Worm (Caenorhabditis elegans) whole organism, L1 larva: ENCODE measurements around the gene kin-19.

Experiments used
- C04F5.9 ChIP-seq: sonication (generic microtip); optimal IDR thresholded peaks from 2 replicates; lab custom pipeline; 2016; ENCODE audit warnings: missing genetic modification characterization, missing compliant biosample characterization
- F16B12.6 ChIP-seq: fragments of 150-350 bp; optimal IDR thresholded peaks from 2 replicates; lab custom pipeline; 2014; ENCODE audit warnings: missing biosample characterization, missing genetic modification characterization
- Y116A8C.19 ChIP-seq: sonication (generic microtip); optimal IDR thresholded peaks from 2 replicates; lab custom pipeline; 2016; ENCODE audit warnings: missing compliant biosample characterization, missing genetic modification characterization, borderline replicate concordance
- aly-2 ChIP-seq: fragments of 150-350 bp; optimal IDR thresholded peaks from 2 replicates; lab custom pipeline; 2014; ENCODE audit warnings: missing biosample characterization, missing genetic modification characterization
- blmp-1 ChIP-seq: fragments of 150-350 bp; optimal IDR thresholded peaks from 2 replicates; lab custom pipeline; 2014; ENCODE audit warnings: missing biosample characterization, missing genetic modification characterization
- ceh-82 ChIP-seq, 3 experiments: fragments of 150-350 bp in 1 of 3; sonication (generic microtip) in 2 of 3; optimal IDR thresholded peaks; 2 replicates each; lab custom pipeline; 2014 to 2017; ENCODE audit warnings: missing biosample characterization in 3 of 3, missing genetic modification characterization in 3 of 3
- ces-1 ChIP-seq: fragments of 150-350 bp; optimal IDR thresholded peaks from 2 replicates; lab custom pipeline; 2014; ENCODE audit warnings: missing biosample characterization, missing genetic modification reagents, missing genetic modification characterization
- dpl-1 ChIP-seq, 3 experiments: fragments of 150-350 bp in 2 of 3; sonication (generic microtip) in 1 of 3; optimal IDR thresholded peaks; 2 replicates each; lab custom pipeline; 2014 to 2017; ENCODE audit warnings: missing biosample characterization in 3 of 3, missing genetic modification characterization in 3 of 3, missing genetic modification reagents in 3 of 3
- dsc-1 ChIP-seq: sonication (generic microtip); optimal IDR thresholded peaks from 2 replicates; lab custom pipeline; 2016; ENCODE audit warnings: mild to moderate bottlenecking, missing genetic modification characterization, missing compliant biosample characterization
- efl-1 ChIP-seq, 4 experiments: fragments of 150-350 bp; optimal IDR thresholded peaks in 3 of 4; peaks in 1 of 4; 1 replicate in 1 of 4; 2 replicates in 3 of 4; lab custom pipeline; 2014; ENCODE audit warnings: missing biosample characterization in 2 of 4, missing genetic modification characterization in 2 of 4, missing genetic modification reagents in 2 of 4
- efl-3 ChIP-seq: fragments of 200-800 bp; sonication (Bioruptor generic); optimal IDR thresholded peaks from 2 replicates; lab custom pipeline; 2018; ENCODE audit warnings: mild to moderate bottlenecking, missing genetic modification characterization, missing compliant biosample characterization
- elt-2 ChIP-seq: sonication (generic microtip); optimal IDR thresholded peaks from 2 replicates; lab custom pipeline; 2016; ENCODE audit warnings: missing genetic modification characterization, mild to moderate bottlenecking, inconsistent platforms, missing compliant biosample characterization, missing genetic modification reagents
- elt-3 ChIP-seq, 6 experiments: fragments of 150-350 bp in 1 of 6; sonication (generic microtip); optimal IDR thresholded peaks; 2 replicates each; lab custom pipeline; 2017 to 2018; ENCODE audit warnings: missing biosample characterization in 6 of 6, missing genetic modification characterization in 6 of 6, inconsistent platforms in 1 of 6
- ets-5 ChIP-seq: fragments of 200-800 bp; sonication (Bioruptor generic); IDR thresholded peaks from 2 replicates; pipeline ENCODE4 v1.3.6; 2022; ENCODE audit warnings: missing genetic modification characterization, missing compliant biosample characterization
- fkh-4 ChIP-seq: sonication (generic microtip); optimal IDR thresholded peaks from 2 replicates; lab custom pipeline; 2016; ENCODE audit warnings: missing compliant biosample characterization, missing genetic modification characterization, borderline replicate concordance
- fos-1 ChIP-seq: fragments of 150-350 bp; optimal IDR thresholded peaks from 2 replicates; lab custom pipeline; 2014; ENCODE audit warnings: missing biosample characterization, missing genetic modification characterization
- irx-1 ChIP-seq: sonication (generic microtip); optimal IDR thresholded peaks from 2 replicates; lab custom pipeline; 2016; ENCODE audit warnings: missing genetic modification characterization, missing compliant biosample characterization
- lin-14 ChIP-seq: fragments of 200-800 bp; sonication (Bioruptor generic); optimal IDR thresholded peaks from 2 replicates; lab custom pipeline; 2018; ENCODE audit warnings: mild to moderate bottlenecking, missing genetic modification characterization, moderate library complexity, missing compliant biosample characterization
- lin-35 ChIP-seq, 2 experiments: fragments of 150-350 bp; optimal IDR thresholded peaks; 2 replicates each; lab custom pipeline; 2014; ENCODE audit warnings: missing biosample characterization in 2 of 2, missing genetic modification characterization in 2 of 2, missing genetic modification reagents in 2 of 2
- lin-39 ChIP-seq: fragments of 150-350 bp; optimal IDR thresholded peaks from 2 replicates; lab custom pipeline; 2014; ENCODE audit warnings: missing biosample characterization, missing genetic modification reagents, missing genetic modification characterization
- lir-3 ChIP-seq: sonication (generic microtip); optimal IDR thresholded peaks from 2 replicates; lab custom pipeline; 2016; ENCODE audit warnings: mild to moderate bottlenecking, missing genetic modification characterization, moderate library complexity, missing compliant biosample characterization; ENCODE audit not compliant: poor library complexity
- lsy-2 ChIP-seq, 2 experiments: fragments of 150-350 bp; optimal IDR thresholded peaks; 2 replicates each; lab custom pipeline; 2014; ENCODE audit warnings: missing biosample characterization in 2 of 2, missing genetic modification characterization in 2 of 2
- mdl-1 ChIP-seq, 2 experiments: fragments of 150-350 bp; optimal IDR thresholded peaks; 2 replicates each; lab custom pipeline; 2014 to 2017; ENCODE audit warnings: missing biosample characterization in 2 of 2, missing genetic modification characterization in 2 of 2, inconsistent platforms in 1 of 2
- mef-2 ChIP-seq: fragments of 150-350 bp; optimal IDR thresholded peaks from 2 replicates; lab custom pipeline; 2014; ENCODE audit warnings: missing biosample characterization, missing genetic modification characterization
- mep-1 ChIP-seq: fragments of 150-350 bp; optimal IDR thresholded peaks from 2 replicates; lab custom pipeline; 2014; ENCODE audit warnings: missing biosample characterization, missing genetic modification characterization
- nhr-11 ChIP-seq: fragments of 150-350 bp; optimal IDR thresholded peaks from 2 replicates; lab custom pipeline; 2014; ENCODE audit warnings: missing biosample characterization, missing genetic modification characterization
- nhr-237 ChIP-seq: fragments of 150-350 bp; optimal IDR thresholded peaks from 2 replicates; lab custom pipeline; 2014; ENCODE audit warnings: missing biosample characterization, missing genetic modification characterization
- nhr-47 ChIP-seq: sonication (generic microtip); optimal IDR thresholded peaks from 2 replicates; lab custom pipeline; 2016; ENCODE audit warnings: mild to moderate bottlenecking, missing genetic modification characterization, moderate library complexity, missing compliant biosample characterization
- nhr-71 ChIP-seq: sonication (generic microtip); optimal IDR thresholded peaks from 2 replicates; lab custom pipeline; 2016; ENCODE audit warnings: mild to moderate bottlenecking, missing genetic modification characterization, moderate library complexity, missing compliant biosample characterization
- nhr-77 ChIP-seq: fragments of 150-350 bp; optimal IDR thresholded peaks from 2 replicates; lab custom pipeline; 2014; ENCODE audit warnings: missing biosample characterization, missing genetic modification characterization
- nhr-84 ChIP-seq: sonication (generic microtip); optimal IDR thresholded peaks from 2 replicates; lab custom pipeline; 2017; ENCODE audit warnings: missing biosample characterization, missing genetic modification characterization
- nhr-85 ChIP-seq: sonication (generic microtip); peaks from one replicate; lab custom pipeline; 2016; ENCODE audit warnings: missing genetic modification characterization, inconsistent platforms, missing compliant biosample characterization
- pag-3 ChIP-seq: sonication (generic microtip); optimal IDR thresholded peaks from 2 replicates; lab custom pipeline; 2017; ENCODE audit warnings: missing genetic modification characterization, mild to moderate bottlenecking, missing compliant biosample characterization, antibody characterized with exemption, borderline replicate concordance; ENCODE audit not compliant: insufficient read depth
- pax-3 ChIP-seq: fragments of 200-800 bp; sonication (Bioruptor generic); optimal IDR thresholded peaks from 2 replicates; lab custom pipeline; 2018; ENCODE audit warnings: mild to moderate bottlenecking, missing genetic modification characterization, moderate library complexity, missing compliant biosample characterization
- pqm-1 ChIP-seq: sonication (generic microtip); optimal IDR thresholded peaks from 3 replicates; lab custom pipeline; 2017; ENCODE audit warnings: missing biosample characterization, missing genetic modification characterization
- skn-1 ChIP-seq: fragments of 150-350 bp; optimal IDR thresholded peaks from 2 replicates; lab custom pipeline; 2014; ENCODE audit warnings: missing biosample characterization, missing genetic modification characterization
- snu-23 ChIP-seq: sonication (generic microtip); optimal IDR thresholded peaks from 2 replicates; lab custom pipeline; 2016; ENCODE audit warnings: missing genetic modification characterization, missing compliant biosample characterization
- sptf-1 ChIP-seq: fragments of 150-350 bp; optimal IDR thresholded peaks from 2 replicates; lab custom pipeline; 2014; ENCODE audit warnings: missing biosample characterization, missing genetic modification characterization
- swsn-7 ChIP-seq: sonication (generic microtip); optimal IDR thresholded peaks from 2 replicates; lab custom pipeline; 2016; ENCODE audit warnings: missing genetic modification characterization, missing compliant biosample characterization
- unc-130 ChIP-seq: fragments of 150-350 bp; optimal IDR thresholded peaks from 2 replicates; lab custom pipeline; 2017; ENCODE audit warnings: missing biosample characterization, missing genetic modification characterization, inconsistent platforms
- unc-62 ChIP-seq: fragments of 150-350 bp; optimal IDR thresholded peaks from 2 replicates; lab custom pipeline; 2014; ENCODE audit warnings: missing biosample characterization, missing genetic modification reagents, missing genetic modification characterization
- vab-15 ChIP-seq: sonication (generic microtip); optimal IDR thresholded peaks from 2 replicates; lab custom pipeline; 2017; ENCODE audit warnings: missing genotype, mild to moderate bottlenecking, missing genetic modification characterization, missing compliant biosample characterization
- xbp-1 ChIP-seq: sonication (generic microtip); optimal IDR thresholded peaks from 2 replicates; lab custom pipeline; 2016; ENCODE audit warnings: missing genetic modification characterization, missing compliant biosample characterization
- zag-1 ChIP-seq: fragments of 150-350 bp; optimal IDR thresholded peaks from 2 replicates; lab custom pipeline; 2014; ENCODE audit warnings: missing biosample characterization, missing genetic modification characterization
- ztf-11 ChIP-seq, 2 experiments: sonication (generic microtip); optimal IDR thresholded peaks; 2 replicates each; lab custom pipeline; 2016 to 2017; ENCODE audit warnings: missing genetic modification characterization in 2 of 2, missing biosample characterization in 1 of 2, missing compliant biosample characterization in 1 of 2
- ztf-4 ChIP-seq: fragments of 150-350 bp; optimal IDR thresholded peaks from 2 replicates; lab custom pipeline; 2014; ENCODE audit warnings: missing biosample characterization, missing genetic modification characterization

Gene kin-19

ce11 chrIII:4090773-4091172, 4.3 kb upstream of the kin-19 start, which contains the start of gene C03C10.2:
TSS of gene C03C10.2 (plus strand) at chrIII:4091073.
- TF ChIP-seq unc-130 (tag; lab: Kevin White, UChicago): no peak
- no peak for TF ChIP-seq nhr-237 (tag; lab: Kevin White, UChicago)
- TF ChIP-seq ets-5: no peak
- TF ChIP-seq aly-2 (tag; lab: Kevin White, UChicago): no peak
- no peak for TF ChIP-seq ceh-82 (tag; optimal IDR thresholded peaks at IDR 0.05; lab: Kevin White, UChicago)
- no peak for TF ChIP-seq nhr-84 (tag; lab: Kevin White, UChicago)
- no peak for TF ChIP-seq ztf-4 (tag; lab: Kevin White, UChicago)
- no peak for TF ChIP-seq fkh-4 (tag; lab: Kevin White, UChicago)
- no peak for TF ChIP-seq lin-14 (GFP tag; lab: Kevin White, UChicago)
- no peak for TF ChIP-seq zag-1 (tag; lab: Kevin White, UChicago)

ce11 chrIII:4088338-4088918, 2.0 kb upstream of the kin-19 start:
- TF ChIP-seq mdl-1 (tag; optimal IDR thresholded peaks at IDR 0.05; lab: Kevin White, UChicago): no peak
- peak in 1 of 2 experiments; percentile 46 for TF ChIP-seq lin-35 (GFP tag; optimal IDR thresholded peaks at IDR 0.05; lab: Kevin White, UChicago)
- TF ChIP-seq lsy-2 (tag; optimal IDR thresholded peaks at IDR 0.05; lab: Kevin White, UChicago): peak; percentile 7 to 59
- peak; percentile 10 for TF ChIP-seq swsn-7 (tag; lab: Kevin White, UChicago)
- peak; percentile 37 for TF ChIP-seq nhr-71 (tag; lab: Kevin White, UChicago)
- TF ChIP-seq fos-1: no peak
- TF ChIP-seq dpl-1 (GFP tag; optimal IDR thresholded peaks at IDR 0.05; lab: Kevin White, UChicago): peak in 1 of 3 experiments; percentile 39
- TF ChIP-seq ceh-82 (tag; optimal IDR thresholded peaks at IDR 0.05; lab: Kevin White, UChicago): peak in 1 of 3 experiments; percentile 26
- no peak for TF ChIP-seq efl-3
- peak; percentile 69 for TF ChIP-seq lin-14 (GFP tag; lab: Kevin White, UChicago)
- TF ChIP-seq efl-1 (optimal IDR thresholded peaks at IDR 0.05; lab: Kevin White, UChicago): peak; percentile 15 to 26
- peak in 1 of 2 experiments; percentile 33 for TF ChIP-seq efl-1 (GFP tag; optimal IDR thresholded peaks at IDR 0.05 in 1 of 2; lab: Kevin White, UChicago)
- TF ChIP-seq nhr-47 (tag; lab: Kevin White, UChicago): peak; percentile 27
- no peak for TF ChIP-seq skn-1 (tag; lab: Kevin White, UChicago)
- peak; percentile 50 for TF ChIP-seq elt-2 (tag; lab: Kevin White, UChicago)
- peak; percentile 1 for TF ChIP-seq snu-23
- TF ChIP-seq dsc-1: peak; percentile 56
- TF ChIP-seq, all 84 proteins: peak for 12

ce11 chrIII:4087565-4087964, 1.1 kb upstream of the kin-19 start:
- no peak for TF ChIP-seq nhr-11
- TF ChIP-seq vab-15 (tag; lab: Kevin White, UChicago): no peak
- no peak for TF ChIP-seq ztf-11 (tag; optimal IDR thresholded peaks at IDR 0.05; lab: Kevin White, UChicago)
- no peak for TF ChIP-seq efl-3
- peak in 1 of 2 experiments; percentile 78 for TF ChIP-seq mdl-1 (tag; optimal IDR thresholded peaks at IDR 0.05; lab: Kevin White, UChicago)
- peak; percentile 28 for TF ChIP-seq ztf-4 (tag; lab: Kevin White, UChicago)
- peak in 2 of 6 experiments; percentile 11 to 64 for TF ChIP-seq elt-3 (tag; optimal IDR thresholded peaks at IDR 0.05; lab: Kevin White, UChicago)
- TF ChIP-seq F16B12.6 (tag; lab: Kevin White, UChicago): peak; percentile 62
- no peak for TF ChIP-seq mef-2 (tag; lab: Kevin White, UChicago)
- peak; percentile 61 for TF ChIP-seq xbp-1 (tag; lab: Kevin White, UChicago)
- TF ChIP-seq lin-14 (GFP tag; lab: Kevin White, UChicago): peak; percentile 92
- no peak for TF ChIP-seq nhr-85 (tag; lab: Kevin White, UChicago)
- no peak for TF ChIP-seq lir-3 (tag; lab: Kevin White, UChicago)
- peak; percentile 79 for TF ChIP-seq mep-1 (tag; lab: Kevin White, UChicago)
- TF ChIP-seq nhr-47 (tag; lab: Kevin White, UChicago): peak; percentile 62
- peak; percentile 24 for TF ChIP-seq irx-1 (tag; lab: Kevin White, UChicago)
- peak; percentile 71 for TF ChIP-seq snu-23
- no peak for TF ChIP-seq lin-39 (tag; lab: Kevin White, UChicago)
- TF ChIP-seq dpl-1 (GFP tag; optimal IDR thresholded peaks at IDR 0.05; lab: Kevin White, UChicago): peak; percentile 85 to 90 (median 87)
- no peak for TF ChIP-seq pag-3 (tag; lab: Kevin White, UChicago)
- TF ChIP-seq C04F5.9 (tag; lab: Kevin White, UChicago): no peak
- peak; percentile 75 for TF ChIP-seq blmp-1
- TF ChIP-seq dsc-1: peak; percentile 54
- no peak for TF ChIP-seq ces-1 (GFP tag; lab: Kevin White, UChicago)
- peak; percentile 74 for TF ChIP-seq nhr-77 (tag; lab: Kevin White, UChicago)
- TF ChIP-seq pqm-1 (tag; lab: Kevin White, UChicago): no peak
- no peak for TF ChIP-seq unc-62
- TF ChIP-seq pax-3 (tag; lab: Kevin White, UChicago): peak; percentile 44
- peak; percentile 5 for TF ChIP-seq nhr-237 (tag; lab: Kevin White, UChicago)
- no peak for TF ChIP-seq Y116A8C.19
- no peak for TF ChIP-seq sptf-1 (tag; lab: Kevin White, UChicago)
